Worm (Caenorhabditis elegans): ENCODE measurements around the gene oac-3.

- TF ChIP-seq dao-5 (tag; optimal IDR thresholded peaks at IDR 0.05) (no peak), him-1 (tag; optimal IDR thresholded peaks at IDR 0.05) (no peak), W03F9.2 (tag; optimal IDR thresholded peaks at IDR 0.05) (no peak)
Measured at ce11 chrV:13869551-13869950, 29.8 kb upstream of the oac-3 start.
